Fruit fly (Drosophila melanogaster) whole organism, wandering third instar larva: ENCODE measurements around the gene CG11345.

Experiments
- Dfd ChIP-seq: fragments of >200 bp; optimal IDR thresholded peaks from 2 replicates; lab custom pipeline; 2017; ENCODE audit warnings: missing biosample characterization, missing genetic modification characterization
- Rel ChIP-seq, 2 experiments: fragments of 200-800 bp; sonication (Bioruptor generic) in 1 of 2; optimal IDR thresholded peaks; 2 replicates in 1 of 2; 3 replicates in 1 of 2; lab custom pipeline; 2016 to 2019; ENCODE audit warnings: mild to moderate bottlenecking in 2 of 2, missing biosample characterization in 2 of 2, missing genetic modification characterization in 2 of 2, moderate library complexity in 1 of 2
- pan ChIP-seq: fragments of >200 bp; optimal IDR thresholded peaks from 2 replicates; lab custom pipeline; 2017

- TF ChIP-seq Rel (GFP tag; optimal IDR thresholded peaks at IDR 0.05; lab: Kevin White, UChicago) (no peak), Rel (tag; optimal IDR thresholded peaks at IDR 0.05; lab: Kevin White, UChicago) (no peak), Dfd (GFP tag; lab: Kevin White, UChicago) (no peak), pan (lab: Kevin White, UChicago) (no peak)
Measured at dm6 chr3L:4421362-4421761, 36.6 kb downstream of the CG11345 start, which contains the start of gene CG15020.
